Fruit fly (Drosophila melanogaster) whole organism, prepupa: ENCODE results near the gene Jhbp4.
A peak's percentile ranks its signal among the peaks of the same experiment; 100 is the strongest.

Experiments
- Blimp-1 ChIP-seq: fragments of 200-800 bp; sonication (Bioruptor generic); optimal IDR thresholded peaks from 3 replicates; lab custom pipeline; 2017; ENCODE audit warnings: missing biosample characterization, missing genetic modification characterization, mild to moderate bottlenecking, moderate library complexity, missing genetic modification reagents
- CG10669 ChIP-seq: fragments of 200-800 bp; sonication (Bioruptor generic); optimal IDR thresholded peaks from 3 replicates; lab custom pipeline; 2018; ENCODE audit warnings: missing biosample characterization, mild to moderate bottlenecking, missing genetic modification characterization, moderate library complexity
- CG15336 ChIP-seq: fragments of 200-800 bp; sonication (Bioruptor generic); IDR thresholded peaks from 2 replicates; pipeline ENCODE4 v1.3.6; 2022; ENCODE audit warnings: missing biosample characterization, missing genetic modification characterization
- CG1621 ChIP-seq: fragments of 200-800 bp; sonication (Bioruptor generic); optimal IDR thresholded peaks from 3 replicates; lab custom pipeline; 2018; ENCODE audit warnings: missing biosample characterization, mild to moderate bottlenecking, missing genetic modification characterization
- CG3032 ChIP-seq: fragments of 200-800 bp; optimal IDR thresholded peaks from 2 replicates; lab custom pipeline; 2019; ENCODE audit warnings: missing biosample characterization, mild to moderate bottlenecking, missing genetic modification characterization, moderate library complexity
- CG32006 ChIP-seq: fragments of 200-800 bp; sonication (Bioruptor generic); optimal IDR thresholded peaks from 3 replicates; lab custom pipeline; 2017; ENCODE audit warnings: missing biosample characterization, mild to moderate bottlenecking, missing genetic modification characterization
- CG34406 ChIP-seq: fragments of 200-800 bp; sonication (Bioruptor generic); optimal IDR thresholded peaks from 3 replicates; lab custom pipeline; 2016; ENCODE audit warnings: missing biosample characterization, missing genetic modification characterization
- CG3919 ChIP-seq: fragments of 200-800 bp; sonication (Bioruptor generic); optimal IDR thresholded peaks from 3 replicates; lab custom pipeline; 2016; ENCODE audit warnings: missing biosample characterization, missing genetic modification characterization
- CG4318 ChIP-seq: fragments of 200-800 bp; sonication (Bioruptor generic); optimal IDR thresholded peaks from 3 replicates; lab custom pipeline; 2017; ENCODE audit warnings: missing biosample characterization, mild to moderate bottlenecking, missing genetic modification characterization
- CG6163 ChIP-seq: fragments of 200-800 bp; sonication (Bioruptor generic); IDR thresholded peaks from 3 replicates; pipeline ENCODE4 v1.3.6; 2022; ENCODE audit warnings: missing biosample characterization, missing genetic modification characterization
- CG6276 ChIP-seq: fragments of 200-800 bp; sonication (Bioruptor generic); optimal IDR thresholded peaks from 2 replicates; lab custom pipeline; 2017; ENCODE audit warnings: missing biosample characterization, mild to moderate bottlenecking, missing genetic modification characterization
- CG6792 ChIP-seq: fragments of 200-800 bp; sonication (Bioruptor generic); optimal IDR thresholded peaks from 3 replicates; lab custom pipeline; 2016; ENCODE audit warnings: missing biosample characterization, missing genetic modification characterization
- CG6808 ChIP-seq: fragments of 200-800 bp; sonication (Bioruptor generic); optimal IDR thresholded peaks from 3 replicates; lab custom pipeline; 2017; ENCODE audit warnings: missing biosample characterization, missing genetic modification characterization, mild to moderate bottlenecking, moderate library complexity, missing genetic modification reagents
- CG7368 ChIP-seq: fragments of 200-800 bp; sonication (Bioruptor generic); optimal IDR thresholded peaks from 3 replicates; lab custom pipeline; 2016; ENCODE audit warnings: missing biosample characterization, missing genetic modification characterization
- CG8119 ChIP-seq: fragments of 200-800 bp; sonication (Bioruptor generic); IDR thresholded peaks from 3 replicates; pipeline ENCODE4 v1.3.6; 2022; ENCODE audit warnings: missing biosample characterization, missing genetic modification characterization
- CG8319 ChIP-seq: fragments of 200-800 bp; sonication (Bioruptor generic); optimal IDR thresholded peaks from 3 replicates; lab custom pipeline; 2016; ENCODE audit warnings: missing biosample characterization, missing genetic modification characterization
- CG8632 ChIP-seq: fragments of 200-800 bp; sonication (Bioruptor generic); optimal IDR thresholded peaks from 3 replicates; lab custom pipeline; 2016; ENCODE audit warnings: missing biosample characterization, missing genetic modification characterization
- CG9139 ChIP-seq: fragments of 200-800 bp; sonication (Bioruptor generic); optimal IDR thresholded peaks from 3 replicates; lab custom pipeline; 2017; ENCODE audit warnings: missing biosample characterization, mild to moderate bottlenecking, missing genetic modification characterization
- Eip75B ChIP-seq: fragments of 200-800 bp; sonication (Bioruptor generic); optimal IDR thresholded peaks from 3 replicates; lab custom pipeline; 2016; ENCODE audit warnings: missing biosample characterization, missing genetic modification characterization
- Eip78C ChIP-seq: fragments of 200-800 bp; sonication (Bioruptor generic); peaks from one replicate; lab custom pipeline; 2016; ENCODE audit warnings: missing biosample characterization, missing genetic modification characterization
- Ets21C ChIP-seq: fragments of 200-800 bp; sonication (Bioruptor generic); optimal IDR thresholded peaks from 3 replicates; lab custom pipeline; 2016; ENCODE audit warnings: missing biosample characterization, missing genetic modification characterization
- Ets96B ChIP-seq: fragments of 200-800 bp; optimal IDR thresholded peaks from 2 replicates; lab custom pipeline; 2019; ENCODE audit warnings: missing biosample characterization, mild to moderate bottlenecking, missing genetic modification characterization, moderate library complexity
- Gug ChIP-seq: fragments of 200-800 bp; sonication (Bioruptor generic); IDR thresholded peaks from 2 replicates; pipeline ENCODE4 v1.3.6; 2022; ENCODE audit warnings: missing biosample characterization, missing genetic modification characterization
- Hr39 ChIP-seq: fragments of 200-800 bp; sonication (Bioruptor generic); optimal IDR thresholded peaks from 2 replicates; lab custom pipeline; 2016; ENCODE audit warnings: missing biosample characterization, missing genetic modification characterization
- Hr4 ChIP-seq: fragments of 200-800 bp; sonication (Bioruptor generic); optimal IDR thresholded peaks from 3 replicates; lab custom pipeline; 2016; ENCODE audit warnings: missing biosample characterization, missing genetic modification characterization
- Met ChIP-seq: fragments of 200-800 bp; sonication (Bioruptor generic); optimal IDR thresholded peaks from 3 replicates; lab custom pipeline; 2016; ENCODE audit warnings: missing biosample characterization, missing genetic modification characterization
- Sox102F ChIP-seq: fragments of 200-800 bp; sonication (Bioruptor generic); optimal IDR thresholded peaks from 2 replicates; lab custom pipeline; 2016; ENCODE audit warnings: missing biosample characterization, mild to moderate bottlenecking, missing genetic modification characterization
- Sox14 ChIP-seq: fragments of 200-800 bp; sonication (Bioruptor generic); optimal IDR thresholded peaks from 3 replicates; lab custom pipeline; 2016; ENCODE audit warnings: missing biosample characterization, missing genetic modification characterization
- Sox15 ChIP-seq: fragments of 200-800 bp; sonication (Bioruptor generic); optimal IDR thresholded peaks from 3 replicates; lab custom pipeline; 2016; ENCODE audit warnings: missing biosample characterization, missing genetic modification characterization
- acj6 ChIP-seq: fragments of 200-800 bp; sonication (Bioruptor generic); optimal IDR thresholded peaks from 3 replicates; lab custom pipeline; 2016; ENCODE audit warnings: missing biosample characterization, missing genetic modification characterization
- cyc ChIP-seq: fragments of 200-800 bp; sonication (Bioruptor generic); optimal IDR thresholded peaks from 3 replicates; lab custom pipeline; 2016; ENCODE audit warnings: missing biosample characterization, missing genetic modification characterization
- dsx ChIP-seq: fragments of 200-800 bp; optimal IDR thresholded peaks from 3 replicates; lab custom pipeline; 2019; ENCODE audit warnings: missing biosample characterization, mild to moderate bottlenecking, missing genetic modification characterization, moderate library complexity; ENCODE audit not compliant: poor library complexity, severe bottlenecking
- eg ChIP-seq: fragments of 200-800 bp; sonication (Bioruptor generic); IDR thresholded peaks from 3 replicates; pipeline ENCODE4 v1.3.6; 2022; ENCODE audit warnings: missing biosample characterization, missing genetic modification characterization
- esn ChIP-seq: fragments of 200-800 bp; sonication (Bioruptor generic); optimal IDR thresholded peaks from 2 replicates; lab custom pipeline; 2016; ENCODE audit warnings: missing biosample characterization, mild to moderate bottlenecking, missing genetic modification characterization, moderate library complexity
- fd59A ChIP-seq: fragments of 200-800 bp; sonication (Bioruptor generic); optimal IDR thresholded peaks from 2 replicates; lab custom pipeline; 2017; ENCODE audit warnings: missing biosample characterization, mild to moderate bottlenecking, missing genetic modification characterization, missing genetic modification reagents
- fd85E ChIP-seq: fragments of 200-800 bp; sonication (Bioruptor generic); optimal IDR thresholded peaks from 3 replicates; lab custom pipeline; 2016; ENCODE audit warnings: missing biosample characterization, missing genetic modification characterization
- net ChIP-seq: fragments of 200-800 bp; sonication (Bioruptor generic); optimal IDR thresholded peaks from 3 replicates; lab custom pipeline; 2016; ENCODE audit warnings: missing biosample characterization, missing genetic modification characterization
- pdm3 ChIP-seq: fragments of 200-800 bp; sonication (Bioruptor generic); optimal IDR thresholded peaks from 3 replicates; lab custom pipeline; 2016; ENCODE audit warnings: missing biosample characterization, missing genetic modification characterization
- salr ChIP-seq, 2 experiments: fragments of 200-800 bp; sonication (Bioruptor generic); optimal IDR thresholded peaks; 3 replicates each; lab custom pipeline; 2016 to 2018; ENCODE audit warnings: missing biosample characterization in 2 of 2, missing genetic modification characterization in 2 of 2, mild to moderate bottlenecking in 1 of 2
- spab ChIP-seq: fragments of 200-800 bp; sonication (Bioruptor generic); optimal IDR thresholded peaks from 2 replicates; lab custom pipeline; 2017; ENCODE audit warnings: missing biosample characterization, mild to moderate bottlenecking, missing genetic modification characterization, missing genetic modification reagents
- ss ChIP-seq, 2 experiments: fragments of 200-800 bp; sonication (Bioruptor generic); optimal IDR thresholded peaks; 2 replicates in 1 of 2; 3 replicates in 1 of 2; lab custom pipeline; 2017 to 2018; ENCODE audit warnings: mild to moderate bottlenecking in 2 of 2, missing biosample characterization in 2 of 2, missing genetic modification characterization in 2 of 2, moderate library complexity in 1 of 2
- svp ChIP-seq: fragments of 200-800 bp; sonication (Bioruptor generic); peaks from one replicate; lab custom pipeline; 2016; ENCODE audit warnings: missing biosample characterization, missing genetic modification characterization

The Jhbp4 gene

dm6 chr3R:16034186-16034585 lies 9.1 kb upstream of the Jhbp4 start:
- TF ChIP-seq esn (GFP tag; lab: Kevin White, UChicago), result no peak
- TF ChIP-seq Sox102F, result no peak
- no peak for TF ChIP-seq pdm3
- no peak for TF ChIP-seq CG8632
- TF ChIP-seq CG34406 (GFP tag; lab: Kevin White, UChicago), result no peak
- TF ChIP-seq Sox14 (GFP tag; lab: Kevin White, UChicago), result no peak
- TF ChIP-seq Met, result no peak
- TF ChIP-seq cyc (GFP tag; lab: Kevin White, UChicago), result no peak
- TF ChIP-seq fd85E, result no peak
- TF ChIP-seq Gug (GFP tag; lab: Robert Waterston, UW), result no peak
- no peak for TF ChIP-seq Ets21C (GFP tag; lab: Kevin White, UChicago)
- no peak for TF ChIP-seq CG4318
- TF ChIP-seq Ets96B (tag; lab: Kevin White, UChicago), result no peak
- no peak for TF ChIP-seq CG32006 (GFP tag; lab: Kevin White, UChicago)
- no peak for TF ChIP-seq Hr4 (GFP tag; lab: Kevin White, UChicago)
- TF ChIP-seq dsx (GFP tag; lab: Kevin White, UChicago), result no peak
- no peak for TF ChIP-seq eg (GFP tag; lab: Robert Waterston, UW)
- TF ChIP-seq CG15336 (GFP tag; lab: Robert Waterston, UW), result no peak
- no peak for TF ChIP-seq Hr39
- no peak for TF ChIP-seq acj6 (GFP tag; lab: Kevin White, UChicago)

dm6 chr3R:16038049-16038448 lies 5.2 kb upstream of the Jhbp4 start:
- TF ChIP-seq pdm3, result no peak
- TF ChIP-seq CG3032 (tag; lab: Kevin White, UChicago), result no peak
- TF ChIP-seq Eip75B, result no peak
- no peak for TF ChIP-seq Sox102F
- no peak for TF ChIP-seq fd85E
- TF ChIP-seq Blimp-1 (GFP tag; lab: Kevin White, UChicago), result no peak
- no peak for TF ChIP-seq eg (GFP tag; lab: Robert Waterston, UW)
- no peak for TF ChIP-seq CG7368 (GFP tag; lab: Kevin White, UChicago)
- no peak for TF ChIP-seq CG6808 (GFP tag; lab: Kevin White, UChicago)
- no peak for TF ChIP-seq CG8119
- TF ChIP-seq svp (GFP tag; lab: Kevin White, UChicago), result no peak
- 0 out of 3 replicates have a peak, but pooled peaks have one; percentile 29 for TF ChIP-seq CG6163
- no peak for TF ChIP-seq CG6276 (GFP tag; lab: Kevin White, UChicago)
- peak; percentile 32 for TF ChIP-seq CG1621 (tag; lab: Kevin White, UChicago)
- no peak for TF ChIP-seq Ets21C (GFP tag; lab: Kevin White, UChicago)
- TF ChIP-seq salr (GFP tag; optimal IDR thresholded peaks at IDR 0.05; lab: Kevin White, UChicago), result no peak
- TF ChIP-seq Eip78C (GFP tag; lab: Kevin White, UChicago), result peak; percentile 17

dm6 chr3R:16039557-16039956 lies 3.7 kb upstream of the Jhbp4 start:
- TF ChIP-seq cyc (GFP tag; lab: Kevin White, UChicago), result no peak

dm6 chr3R:16040925-16041324 lies 2.4 kb upstream of the Jhbp4 start:
- peak; percentile 63 for TF ChIP-seq CG1621 (tag; lab: Kevin White, UChicago)
- no peak for TF ChIP-seq eg (GFP tag; lab: Robert Waterston, UW)
- no peak for TF ChIP-seq CG8632
- TF ChIP-seq fd85E, result no peak

- TF ChIP-seq CG6792 (GFP tag; lab: Kevin White, UChicago) (peak; percentile 26), CG3919 (GFP tag; lab: Kevin White, UChicago) (peak; percentile 55), CG7368 (GFP tag; lab: Kevin White, UChicago) (no peak), Gug (GFP tag; lab: Robert Waterston, UW) (no peak), CG10669 (no peak), salr (GFP tag; optimal IDR thresholded peaks at IDR 0.05; lab: Kevin White, UChicago) (peak in 1 of 2 experiments; percentile 20), CG32006 (GFP tag; lab: Kevin White, UChicago) (peak; percentile 31), CG8319 (GFP tag; lab: Kevin White, UChicago) (no peak), CG9139 (GFP tag; lab: Kevin White, UChicago) (no peak), CG6808 (GFP tag; lab: Kevin White, UChicago) (no peak), spab (GFP tag; lab: Kevin White, UChicago) (no peak), eg (GFP tag; lab: Robert Waterston, UW) (peak; percentile 71; the same call in 2 of the 3 replicates), Sox102F (peak; percentile 22), CG34406 (GFP tag; lab: Kevin White, UChicago) (no peak), ss (GFP tag; optimal IDR thresholded peaks at IDR 0.05; lab: Kevin White, UChicago) (peak in 1 of 2 experiments; percentile 92), Hr39 (no peak), net (GFP tag; lab: Kevin White, UChicago) (no peak), fd59A (GFP tag; lab: Kevin White, UChicago) (no peak), Sox15 (GFP tag; lab: Kevin White, UChicago) (no peak)
These were observed 980 bp upstream of the Jhbp4 start for dm6 chr3R:16042137-16042899.
